Worm (Caenorhabditis elegans) whole organism, mixed stage, embryonic: ENCODE results near the gene ddl-2.

ENCODE experiments used
- M03D4.4 ChIP-seq: sonication (generic microtip); optimal IDR thresholded peaks from 2 replicates; lab custom pipeline; 2017; ENCODE audit warnings: mild to moderate bottlenecking, missing genetic modification characterization, missing compliant biosample characterization
- bed-3 ChIP-seq: fragments of 200-800 bp; sonication (Bioruptor generic); optimal IDR thresholded peaks from 3 replicates; lab custom pipeline; 2018; ENCODE audit warnings: mild to moderate bottlenecking, missing genetic modification characterization, moderate library complexity, missing compliant biosample characterization
- ceh-43 ChIP-seq: fragments of 200-800 bp; sonication (Bioruptor generic); optimal IDR thresholded peaks from 2 replicates; lab custom pipeline; 2018; ENCODE audit warnings: mild to moderate bottlenecking, missing genetic modification characterization, moderate library complexity, missing compliant biosample characterization
- ceh-83 ChIP-seq: fragments of 200-800 bp; sonication (Bioruptor generic); optimal IDR thresholded peaks from 2 replicates; lab custom pipeline; 2018; ENCODE audit warnings: mild to moderate bottlenecking, missing genetic modification characterization, missing compliant biosample characterization
- ces-1 ChIP-seq: fragments of 150-350 bp; optimal IDR thresholded peaks from 2 replicates; lab custom pipeline; 2014; ENCODE audit warnings: missing biosample characterization, missing genetic modification reagents, missing genetic modification characterization
- drap-1 ChIP-seq: fragments of 200-800 bp; sonication (Bioruptor generic); optimal IDR thresholded peaks from 3 replicates; lab custom pipeline; 2018; ENCODE audit warnings: mild to moderate bottlenecking, missing genetic modification characterization, missing compliant biosample characterization
- elt-1 ChIP-seq: sonication (generic microtip); optimal IDR thresholded peaks from 2 replicates; lab custom pipeline; 2017; ENCODE audit warnings: missing genetic modification characterization, mild to moderate bottlenecking, missing compliant biosample characterization, antibody characterized with exemption, moderate library complexity, borderline replicate concordance; ENCODE audit not compliant: insufficient read depth
- elt-3 ChIP-seq: fragments of 150-350 bp; optimal IDR thresholded peaks from 2 replicates; lab custom pipeline; 2014; ENCODE audit warnings: missing biosample characterization, missing genetic modification characterization
- flh-1 ChIP-seq: fragments of 200-800 bp; sonication (Bioruptor generic); optimal IDR thresholded peaks from 2 replicates; lab custom pipeline; 2018; ENCODE audit warnings: mild to moderate bottlenecking, missing genetic modification characterization, moderate library complexity, missing compliant biosample characterization
- ham-2 ChIP-seq: fragments of 200-800 bp; sonication (Bioruptor generic); optimal IDR thresholded peaks from 2 replicates; lab custom pipeline; 2018; ENCODE audit warnings: mild to moderate bottlenecking, missing genetic modification characterization, missing compliant biosample characterization
- hlh-1 ChIP-seq: fragments of 150-350 bp; optimal IDR thresholded peaks from 2 replicates; lab custom pipeline; 2014; ENCODE audit warnings: missing biosample characterization, missing genetic modification reagents, missing genetic modification characterization
- lin-13 ChIP-seq: fragments of 150-350 bp; optimal IDR thresholded peaks from 2 replicates; lab custom pipeline; 2014; ENCODE audit warnings: missing biosample characterization, missing genetic modification characterization
- lin-32 ChIP-seq: fragments of 200-800 bp; sonication (Bioruptor generic); optimal IDR thresholded peaks from 2 replicates; lab custom pipeline; 2018; ENCODE audit warnings: mild to moderate bottlenecking, missing genetic modification characterization, missing compliant biosample characterization
- lsy-2 ChIP-seq: fragments of 150-350 bp; optimal IDR thresholded peaks from 2 replicates; lab custom pipeline; 2014; ENCODE audit warnings: missing biosample characterization, missing genetic modification characterization
- mab-5 ChIP-seq: fragments of 150-350 bp; optimal IDR thresholded peaks from 2 replicates; lab custom pipeline; 2014; ENCODE audit warnings: missing biosample characterization, missing genetic modification characterization
- mep-1 ChIP-seq: fragments of 150-350 bp; optimal IDR thresholded peaks from 2 replicates; lab custom pipeline; 2017; ENCODE audit warnings: missing biosample characterization, missing genetic modification reagents, missing genetic modification characterization, inconsistent platforms
- nhr-12 ChIP-seq: fragments of 150-350 bp; optimal IDR thresholded peaks from 2 replicates; lab custom pipeline; 2014; ENCODE audit warnings: missing biosample characterization, missing genetic modification characterization
- nhr-2 ChIP-seq: fragments of 150-350 bp; optimal IDR thresholded peaks from 2 replicates; lab custom pipeline; 2014; ENCODE audit warnings: missing biosample characterization, missing genetic modification characterization
- nhr-237 ChIP-seq: fragments of 150-350 bp; optimal IDR thresholded peaks from 2 replicates; lab custom pipeline; 2014; ENCODE audit warnings: missing biosample characterization, missing genetic modification characterization
- nhr-28 ChIP-seq: fragments of 150-350 bp; optimal IDR thresholded peaks from 2 replicates; lab custom pipeline; 2014; ENCODE audit warnings: missing biosample characterization, missing genetic modification characterization
- nhr-76 ChIP-seq: sonication (generic microtip); optimal IDR thresholded peaks from 2 replicates; lab custom pipeline; 2017; ENCODE audit warnings: missing biosample characterization, missing genetic modification characterization
- pha-4 ChIP-seq: fragments of 150-350 bp; optimal IDR thresholded peaks from 2 replicates; lab custom pipeline; 2018; ENCODE audit warnings: missing biosample characterization, missing genetic modification reagents, missing genetic modification characterization
- sem-2 ChIP-seq: fragments of 200-800 bp; sonication (Bioruptor generic); optimal IDR thresholded peaks from 2 replicates; lab custom pipeline; 2018; ENCODE audit warnings: mild to moderate bottlenecking, missing genetic modification characterization, missing compliant biosample characterization
- snpc-4 ChIP-seq: fragments of 150-350 bp; optimal IDR thresholded peaks from 2 replicates; lab custom pipeline; 2014; ENCODE audit warnings: missing biosample characterization, missing genetic modification characterization
- sptf-1 ChIP-seq: sonication (generic microtip); optimal IDR thresholded peaks from 2 replicates; lab custom pipeline; 2017; ENCODE audit warnings: mild to moderate bottlenecking, missing genetic modification characterization, moderate library complexity, missing compliant biosample characterization
- tbx-8 ChIP-seq: fragments of 200-800 bp; sonication (Bioruptor generic); optimal IDR thresholded peaks from 2 replicates; lab custom pipeline; 2018; ENCODE audit warnings: mild to moderate bottlenecking, missing genetic modification characterization, moderate library complexity, missing compliant biosample characterization
- unc-39 ChIP-seq: fragments of 150-350 bp; optimal IDR thresholded peaks from 2 replicates; lab custom pipeline; 2014; ENCODE audit warnings: missing biosample characterization, missing genetic modification characterization
- unc-62 ChIP-seq: fragments of 150-350 bp; optimal IDR thresholded peaks from 2 replicates; lab custom pipeline; 2014; ENCODE audit warnings: missing biosample characterization, missing genetic modification reagents, missing genetic modification characterization
- zip-8 ChIP-seq: fragments of 150-350 bp; optimal IDR thresholded peaks from 2 replicates; lab custom pipeline; 2014; ENCODE audit warnings: missing biosample characterization, missing genetic modification characterization
- ztf-11 ChIP-seq: fragments of 150-350 bp; optimal IDR thresholded peaks from 2 replicates; lab custom pipeline; 2014; ENCODE audit warnings: missing biosample characterization, missing genetic modification characterization

ddl-2 gene

DNA sequence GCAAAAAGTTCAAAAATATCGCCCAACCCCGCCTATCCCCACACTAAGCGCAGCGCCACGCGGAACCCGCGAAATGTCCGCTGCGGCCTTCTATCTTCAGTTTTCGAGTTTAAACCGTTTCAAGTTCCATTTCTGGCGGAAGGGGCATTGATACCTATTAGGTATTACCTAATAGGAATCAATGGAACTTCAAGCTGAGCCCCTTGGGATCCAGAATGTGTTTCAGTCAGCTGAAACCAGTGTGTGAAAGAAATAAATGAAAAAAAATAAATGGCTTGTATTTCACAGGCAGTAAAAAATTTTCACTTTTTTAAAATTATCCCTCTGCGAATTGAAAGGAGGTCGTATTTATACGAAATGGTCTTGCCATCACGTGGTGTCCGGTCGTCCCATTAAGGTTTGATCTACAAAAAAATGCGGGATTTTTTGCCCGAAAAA is 26.2 kb downstream of the ddl-2 start:
- no peak for TF ChIP-seq unc-39
- no peak for TF ChIP-seq nhr-237
- TF ChIP-seq M03D4.4 (tag; lab: Kevin White, UChicago): no peak
- no peak for TF ChIP-seq elt-1 (tag; lab: Kevin White, UChicago)
- TF ChIP-seq bed-3 (GFP tag; lab: Kevin White, UChicago): no peak

ce11 chrII:13517600-13517999 is 29.8 kb downstream of the ddl-2 start, which contains the start of gene sre-45:
TSS of gene sre-45 (plus strand) at chrII:13517900.
- no peak for TF ChIP-seq mab-5 (tag; lab: Kevin White, UChicago)
- no peak for TF ChIP-seq snpc-4 (tag; lab: Kevin White, UChicago)
- TF ChIP-seq elt-1 (tag; lab: Kevin White, UChicago): no peak
- TF ChIP-seq nhr-12: no peak
- TF ChIP-seq pha-4 (tag; lab: Kevin White, UChicago): no peak
- TF ChIP-seq nhr-28 (tag; lab: Kevin White, UChicago): no peak
- no peak for TF ChIP-seq M03D4.4 (tag; lab: Kevin White, UChicago)
- TF ChIP-seq nhr-2: no peak
- no peak for TF ChIP-seq ceh-83 (GFP tag; lab: Kevin White, UChicago)
- TF ChIP-seq tbx-8 (GFP tag; lab: Kevin White, UChicago): no peak
- TF ChIP-seq sem-2 (GFP tag; lab: Kevin White, UChicago): no peak

DNA sequence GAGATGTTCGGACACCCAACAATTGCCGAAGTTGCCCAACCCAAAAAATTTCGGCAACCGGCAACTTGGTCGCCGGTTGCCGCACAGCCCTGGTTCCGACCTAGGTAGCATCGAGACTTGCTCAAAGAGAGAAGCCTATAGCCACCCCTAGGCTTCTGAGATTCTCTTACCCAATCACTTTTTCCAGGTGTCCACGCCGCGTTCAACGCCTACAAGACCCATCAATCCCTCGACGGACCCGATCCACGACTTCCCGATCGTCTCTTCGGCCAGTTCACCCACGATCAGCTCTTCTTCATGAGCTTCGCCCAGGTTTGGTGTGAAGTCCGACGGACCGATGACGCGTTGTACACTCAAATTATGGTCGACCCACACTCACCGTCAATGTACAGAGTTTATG is 31.6 kb downstream of the ddl-2 start:
- no peak for TF ChIP-seq M03D4.4 (tag; lab: Kevin White, UChicago)
- TF ChIP-seq ceh-43 (GFP tag; lab: Kevin White, UChicago): no peak
- no peak for TF ChIP-seq ces-1 (GFP tag; lab: Kevin White, UChicago)
- no peak for TF ChIP-seq pha-4 (tag; lab: Kevin White, UChicago)
- TF ChIP-seq nhr-2: no peak
- TF ChIP-seq ceh-83 (GFP tag; lab: Kevin White, UChicago): no peak
- no peak for TF ChIP-seq mep-1 (tag; lab: Kevin White, UChicago)
- TF ChIP-seq lin-13 (tag; lab: Kevin White, UChicago): no peak
- no peak for TF ChIP-seq sem-2 (GFP tag; lab: Kevin White, UChicago)
- no peak for TF ChIP-seq mab-5 (tag; lab: Kevin White, UChicago)
- no peak for TF ChIP-seq lin-32 (GFP tag; lab: Kevin White, UChicago)
- no peak for TF ChIP-seq unc-39
- TF ChIP-seq ham-2 (GFP tag; lab: Kevin White, UChicago): no peak
- TF ChIP-seq sptf-1 (tag; lab: Kevin White, UChicago): no peak
- TF ChIP-seq nhr-76 (tag; lab: Kevin White, UChicago): no peak
- no peak for TF ChIP-seq drap-1 (GFP tag; lab: Kevin White, UChicago)
- TF ChIP-seq, all 35 proteins: peak for 0

DNA sequence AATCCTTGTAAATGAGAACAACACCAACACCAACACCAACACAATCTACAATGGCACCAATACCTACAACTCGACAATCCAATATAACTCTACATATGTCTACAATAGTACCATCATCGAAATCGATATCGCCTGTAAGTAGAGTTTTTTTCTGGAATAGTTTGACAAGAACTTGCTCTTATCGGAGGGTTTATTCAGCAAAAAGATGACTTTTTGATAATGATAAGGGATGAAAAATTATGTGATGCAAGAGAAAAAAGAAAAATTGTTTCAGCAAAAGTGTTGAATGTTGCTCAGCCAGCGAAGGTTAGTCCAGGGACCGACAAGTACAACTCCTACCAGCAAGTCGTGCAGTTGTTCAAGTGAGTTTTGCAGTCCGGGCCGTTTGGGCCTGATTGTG is 38.8 kb downstream of the ddl-2 start:
- TF ChIP-seq nhr-12: no peak
- TF ChIP-seq elt-1 (tag; lab: Kevin White, UChicago): no peak
- no peak for TF ChIP-seq M03D4.4 (tag; lab: Kevin White, UChicago)
- no peak for TF ChIP-seq mab-5 (tag; lab: Kevin White, UChicago)
- no peak for TF ChIP-seq lsy-2 (tag; lab: Kevin White, UChicago)
- TF ChIP-seq lin-32 (GFP tag; lab: Kevin White, UChicago): no peak
- no peak for TF ChIP-seq zip-8
- TF ChIP-seq ces-1 (GFP tag; lab: Kevin White, UChicago): no peak
- no peak for TF ChIP-seq snpc-4 (tag; lab: Kevin White, UChicago)
- TF ChIP-seq ztf-11 (tag; lab: Kevin White, UChicago): no peak
- TF ChIP-seq elt-3: no peak
- no peak for TF ChIP-seq sem-2 (GFP tag; lab: Kevin White, UChicago)
- TF ChIP-seq bed-3 (GFP tag; lab: Kevin White, UChicago): no peak
- TF ChIP-seq, all 35 proteins: peak for 0

ce11 chrII:13507535-13507934 is 39.9 kb downstream of the ddl-2 start, which contains the start of gene nep-17:
TSS of gene nep-17 (plus strand) at chrII:13507819.
- TF ChIP-seq ham-2 (GFP tag; lab: Kevin White, UChicago) (no peak), flh-1 (GFP tag; lab: Kevin White, UChicago) (no peak), nhr-28 (tag; lab: Kevin White, UChicago) (no peak), drap-1 (GFP tag; lab: Kevin White, UChicago) (no peak), nhr-76 (tag; lab: Kevin White, UChicago) (no peak), elt-3 (no peak), nhr-12 (no peak), M03D4.4 (tag; lab: Kevin White, UChicago) (no peak), unc-62 (GFP tag; lab: Kevin White, UChicago) (no peak), hlh-1 (no peak), nhr-237 (no peak), lsy-2 (tag; lab: Kevin White, UChicago) (no peak)
